Worm (Caenorhabditis elegans) whole organism, L1 larva: ENCODE data around the gene F21C10.10.

Source experiments
- aly-2 ChIP-seq: fragments of 150-350 bp; optimal IDR thresholded peaks from 2 replicates; lab custom pipeline; 2014; ENCODE audit warnings: missing biosample characterization, missing genetic modification characterization
- ama-1 ChIP-seq: fragments of 150-350 bp; optimal IDR thresholded peaks from 2 replicates; lab custom pipeline; 2014
- dpl-1 ChIP-seq, 3 experiments: fragments of 150-350 bp in 2 of 3; sonication (generic microtip) in 1 of 3; optimal IDR thresholded peaks; 2 replicates each; lab custom pipeline; 2014 to 2017; ENCODE audit warnings: missing biosample characterization in 3 of 3, missing genetic modification characterization in 3 of 3, missing genetic modification reagents in 3 of 3
- hlh-4 ChIP-seq: sonication (generic microtip); optimal IDR thresholded peaks from 2 replicates; lab custom pipeline; 2016; ENCODE audit warnings: mild to moderate bottlenecking, missing genetic modification characterization, missing compliant biosample characterization
- lin-39 ChIP-seq: fragments of 150-350 bp; optimal IDR thresholded peaks from 2 replicates; lab custom pipeline; 2014; ENCODE audit warnings: missing biosample characterization, missing genetic modification reagents, missing genetic modification characterization
- nhr-11 ChIP-seq: fragments of 150-350 bp; optimal IDR thresholded peaks from 2 replicates; lab custom pipeline; 2014; ENCODE audit warnings: missing biosample characterization, missing genetic modification characterization
- nhr-237 ChIP-seq: fragments of 150-350 bp; optimal IDR thresholded peaks from 2 replicates; lab custom pipeline; 2014; ENCODE audit warnings: missing biosample characterization, missing genetic modification characterization
- snpc-4 ChIP-seq: fragments of 150-350 bp; optimal IDR thresholded peaks from 2 replicates; lab custom pipeline; 2014; ENCODE audit warnings: missing biosample characterization, missing genetic modification characterization
- sox-4 ChIP-seq: sonication (generic microtip); optimal IDR thresholded peaks from 2 replicates; lab custom pipeline; 2016; ENCODE audit warnings: missing genetic modification characterization, missing compliant biosample characterization
- ztf-11 ChIP-seq, 2 experiments: sonication (generic microtip); optimal IDR thresholded peaks; 2 replicates each; lab custom pipeline; 2016 to 2017; ENCODE audit warnings: missing genetic modification characterization in 2 of 2, missing biosample characterization in 1 of 2, missing compliant biosample characterization in 1 of 2

- TF ChIP-seq nhr-237 (tag; lab: Kevin White, UChicago) (no peak), nhr-11 (no peak), lin-39 (tag; lab: Kevin White, UChicago) (no peak), ztf-11 (tag; optimal IDR thresholded peaks at IDR 0.05; lab: Kevin White, UChicago) (no peak), snpc-4 (no peak), sox-4 (no peak), aly-2 (tag; lab: Kevin White, UChicago) (no peak), dpl-1 (GFP tag; optimal IDR thresholded peaks at IDR 0.05; lab: Kevin White, UChicago) (no peak), hlh-4 (tag; lab: Kevin White, UChicago) (no peak), ama-1 (lab: Kevin White, UChicago) (no peak)
Measured at ce11 chrV:9141297-9141696, 45.2 kb downstream of the F21C10.10 start, which contains the start of gene pitr-3.
